Fruit fly (Drosophila melanogaster) Kc167 (cell line): ENCODE results near the gene CG2680.

ENCODE experiments used
- Myc ChIP-seq: fragments of >200 bp; optimal IDR thresholded peaks from 2 replicates; lab custom pipeline; 2017; ENCODE audit warnings: missing external identifiers
- h ChIP-seq: fragments of >200 bp; optimal IDR thresholded peaks from 3 replicates; lab custom pipeline; 2018; ENCODE audit warnings: missing external identifiers
- psq ChIP-seq: fragments of >200 bp; optimal IDR thresholded peaks from 2 replicates; lab custom pipeline; 2017; ENCODE audit warnings: missing external identifiers

DNA sequence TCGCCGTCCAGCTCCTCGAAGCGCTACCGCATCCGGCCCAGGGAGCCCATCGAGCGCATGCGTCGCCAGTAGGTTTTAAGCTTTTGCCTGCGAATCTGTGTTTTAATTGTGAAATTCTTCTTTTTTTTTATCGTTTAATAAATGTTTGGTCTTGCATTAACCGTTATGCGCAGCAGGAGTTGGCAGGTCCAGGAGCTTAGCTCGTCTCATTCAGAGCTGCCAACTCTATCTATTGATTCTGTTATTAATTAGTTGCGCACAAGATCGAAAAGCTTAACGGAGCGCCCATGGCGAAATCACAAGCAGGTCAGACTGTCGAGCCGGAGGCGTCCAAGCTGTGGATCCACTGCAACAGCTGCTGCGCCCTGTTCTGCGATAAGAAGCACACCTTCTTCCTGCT is 19.2 kb upstream of the CG2680 start, which contains the start of gene vilya:
- no peak for TF ChIP-seq Myc
- no peak for TF ChIP-seq psq (lab: Kevin White, UChicago)
- no peak for TF ChIP-seq h (lab: Kevin White, UChicago)
